Fruit fly (Drosophila melanogaster) whole organism, embryonic: ENCODE results near the gene Hip1.

Source experiments
- Aef1 ChIP-seq: fragments of 200-800 bp; sonication (Bioruptor generic); IDR thresholded peaks from 3 replicates; pipeline ENCODE4 v1.3.6; 2022; ENCODE audit warnings: missing biosample characterization, missing genetic modification characterization
- Bdp1 ChIP-seq: fragments of 200-800 bp; sonication (Bioruptor generic); optimal IDR thresholded peaks from 3 replicates; lab custom pipeline; 2016; ENCODE audit warnings: missing biosample characterization, missing genetic modification characterization
- Bteb2 ChIP-seq: fragments of 200-800 bp; sonication (Bioruptor generic); optimal IDR thresholded peaks from 2 replicates; lab custom pipeline; 2016; ENCODE audit warnings: missing biosample characterization, missing genetic modification characterization
- CG10366 ChIP-seq: fragments of 200-800 bp; sonication (Bioruptor generic); IDR thresholded peaks from 2 replicates; pipeline ENCODE4 v1.3.6; 2022; ENCODE audit warnings: missing biosample characterization, missing genetic modification characterization
- CG12391 ChIP-seq: fragments of 200-800 bp; sonication (Bioruptor generic); optimal IDR thresholded peaks from 3 replicates; lab custom pipeline; 2018; ENCODE audit warnings: missing biosample characterization, mild to moderate bottlenecking, missing genetic modification characterization, moderate library complexity
- CG12744 ChIP-seq: fragments of 200-800 bp; sonication (Bioruptor generic); optimal IDR thresholded peaks from 2 replicates; lab custom pipeline; 2016; ENCODE audit warnings: missing biosample characterization, missing genetic modification characterization
- CG15073 ChIP-seq: fragments of 200-800 bp; sonication (Bioruptor generic); optimal IDR thresholded peaks from 2 replicates; lab custom pipeline; 2016; ENCODE audit warnings: missing biosample characterization, missing genetic modification characterization
- CG16815 ChIP-seq: fragments of 200-800 bp; sonication (Bioruptor generic); optimal IDR thresholded peaks from 3 replicates; lab custom pipeline; 2017; ENCODE audit warnings: missing biosample characterization, mild to moderate bottlenecking, missing genetic modification characterization
- CG17568 ChIP-seq: fragments of 200-800 bp; sonication (Bioruptor generic); optimal IDR thresholded peaks from 2 replicates; lab custom pipeline; 2018; ENCODE audit warnings: missing biosample characterization, mild to moderate bottlenecking, missing genetic modification characterization, moderate library complexity
- CG30403 ChIP-seq: fragments of 200-800 bp; sonication (Bioruptor generic); optimal IDR thresholded peaks from 3 replicates; lab custom pipeline; 2016; ENCODE audit warnings: missing biosample characterization, missing genetic modification characterization
- CG4707 ChIP-seq: fragments of 200-800 bp; sonication (Bioruptor generic); optimal IDR thresholded peaks from 2 replicates; lab custom pipeline; 2018; ENCODE audit warnings: missing biosample characterization, mild to moderate bottlenecking, missing genetic modification characterization, moderate library complexity
- CG4730 ChIP-seq: fragments of 200-800 bp; sonication (Bioruptor generic); IDR thresholded peaks from 2 replicates; pipeline ENCODE4 v1.3.6; 2022; ENCODE audit warnings: missing biosample characterization, missing genetic modification characterization
- CG5180 ChIP-seq: fragments of 200-800 bp; sonication (Bioruptor generic); optimal IDR thresholded peaks from 3 replicates; lab custom pipeline; 2017; ENCODE audit warnings: missing biosample characterization, missing genetic modification characterization, mild to moderate bottlenecking, moderate library complexity, missing genetic modification reagents
- CG6854 ChIP-seq: fragments of 200-800 bp; sonication (Bioruptor generic); optimal IDR thresholded peaks from 3 replicates; lab custom pipeline; 2017; ENCODE audit warnings: missing biosample characterization, mild to moderate bottlenecking, missing genetic modification characterization
- CG7745 ChIP-seq: fragments of 200-800 bp; sonication (Bioruptor generic); optimal IDR thresholded peaks from 2 replicates; lab custom pipeline; 2018; ENCODE audit warnings: missing biosample characterization, mild to moderate bottlenecking, missing genetic modification characterization, moderate library complexity
- CG8359 ChIP-seq: fragments of 200-800 bp; sonication (Bioruptor generic); optimal IDR thresholded peaks from 2 replicates; lab custom pipeline; 2017; ENCODE audit warnings: missing biosample characterization, mild to moderate bottlenecking, missing genetic modification characterization, borderline replicate concordance
- CG8944 ChIP-seq: fragments of 200-800 bp; sonication (Bioruptor generic); optimal IDR thresholded peaks from 3 replicates; lab custom pipeline; 2016; ENCODE audit warnings: missing biosample characterization, missing genetic modification characterization
- CG9932 ChIP-seq: fragments of 200-800 bp; sonication (Bioruptor generic); IDR thresholded peaks from 2 replicates; pipeline ENCODE4 v1.3.6; 2022; ENCODE audit warnings: missing biosample characterization, missing genetic modification characterization
- CoRest ChIP-seq: fragments of 200-800 bp; sonication (Bioruptor generic); optimal IDR thresholded peaks from 3 replicates; lab custom pipeline; 2018; ENCODE audit warnings: missing biosample characterization, mild to moderate bottlenecking, missing genetic modification characterization, moderate library complexity
- D19B ChIP-seq: fragments of 200-800 bp; sonication (Bioruptor generic); optimal IDR thresholded peaks from 2 replicates; lab custom pipeline; 2017; ENCODE audit warnings: missing biosample characterization, mild to moderate bottlenecking, missing genetic modification characterization
- E2f1 ChIP-seq: fragments of 200-800 bp; sonication (Bioruptor generic); IDR thresholded peaks from 2 replicates; pipeline ENCODE4 v1.3.6; 2022; ENCODE audit warnings: missing biosample characterization, missing genetic modification characterization
- GATAe ChIP-seq: fragments of 200-800 bp; sonication (Bioruptor generic); conservative IDR thresholded peaks from 2 replicates; pipeline ENCODE4 v1.3.6; 2022; ENCODE audit warnings: missing biosample characterization, missing genetic modification characterization
- HmgD ChIP-seq: fragments of 200-800 bp; sonication (Bioruptor generic); optimal IDR thresholded peaks from 3 replicates; lab custom pipeline; 2016; ENCODE audit warnings: missing biosample characterization, missing genetic modification characterization
- MESR4 ChIP-seq: fragments of 200-800 bp; sonication (Bioruptor generic); optimal IDR thresholded peaks from 2 replicates; lab custom pipeline; 2018; ENCODE audit warnings: missing biosample characterization, mild to moderate bottlenecking, missing genetic modification characterization, moderate library complexity
- NFAT ChIP-seq: fragments of 200-800 bp; sonication (Bioruptor generic); IDR thresholded peaks from 2 replicates; pipeline ENCODE4 v1.3.6; 2022; ENCODE audit warnings: missing biosample characterization, missing genetic modification characterization
- Opbp ChIP-seq: fragments of 200-800 bp; sonication (Bioruptor generic); IDR thresholded peaks from 3 replicates; pipeline ENCODE4 v1.3.6; 2022; ENCODE audit warnings: missing biosample characterization, missing genetic modification characterization; ENCODE audit not compliant: partially characterized antibody
- Optix ChIP-seq: fragments of 200-800 bp; sonication (Bioruptor generic); IDR thresholded peaks from 3 replicates; pipeline ENCODE4 v1.3.6; 2022; ENCODE audit warnings: missing biosample characterization, missing genetic modification characterization
- Ravus ChIP-seq: fragments of 200-800 bp; sonication (Bioruptor generic); IDR thresholded peaks from 2 replicates; pipeline ENCODE4 v1.3.6; 2022; ENCODE audit warnings: missing biosample characterization, missing genetic modification characterization
- Side ChIP-seq: fragments of 200-800 bp; sonication (Bioruptor generic); optimal IDR thresholded peaks from 2 replicates; lab custom pipeline; 2016; ENCODE audit warnings: missing biosample characterization, missing genetic modification characterization
- ac ChIP-seq: fragments of 200-800 bp; sonication (Bioruptor generic); optimal IDR thresholded peaks from 3 replicates; lab custom pipeline; 2017; ENCODE audit warnings: missing biosample characterization, mild to moderate bottlenecking, missing genetic modification characterization
- ara ChIP-seq: fragments of 200-800 bp; sonication (Bioruptor generic); IDR thresholded peaks from 2 replicates; pipeline ENCODE4 v1.3.6; 2022; ENCODE audit warnings: missing biosample characterization, missing genetic modification characterization
- crc ChIP-seq: fragments of 200-800 bp; sonication (Bioruptor generic); optimal IDR thresholded peaks from 2 replicates; lab custom pipeline; 2016; ENCODE audit warnings: missing biosample characterization, missing genetic modification characterization
- dmrt11E ChIP-seq: fragments of 200-800 bp; sonication (Bioruptor generic); optimal IDR thresholded peaks from 3 replicates; lab custom pipeline; 2018; ENCODE audit warnings: missing biosample characterization, mild to moderate bottlenecking, missing genetic modification characterization, moderate library complexity
- ems ChIP-seq: fragments of 200-800 bp; sonication (Bioruptor generic); optimal IDR thresholded peaks from 3 replicates; lab custom pipeline; 2016; ENCODE audit warnings: missing biosample characterization, missing genetic modification characterization
- exex ChIP-seq: fragments of 200-800 bp; sonication (Bioruptor generic); optimal IDR thresholded peaks from 4 replicates; lab custom pipeline; 2018; ENCODE audit warnings: missing biosample characterization, mild to moderate bottlenecking, missing genetic modification characterization, moderate library complexity
- fd3F ChIP-seq: fragments of 200-800 bp; sonication (Bioruptor generic); optimal IDR thresholded peaks from 2 replicates; lab custom pipeline; 2018; ENCODE audit warnings: missing biosample characterization, mild to moderate bottlenecking, missing genetic modification characterization, moderate library complexity
- fd96Cb ChIP-seq: fragments of 200-800 bp; sonication (Bioruptor generic); optimal IDR thresholded peaks from 2 replicates; lab custom pipeline; 2018; ENCODE audit warnings: missing biosample characterization, mild to moderate bottlenecking, missing genetic modification characterization, moderate library complexity
- gcm ChIP-seq: fragments of 200-800 bp; sonication (Bioruptor generic); optimal IDR thresholded peaks from 2 replicates; lab custom pipeline; 2019; ENCODE audit warnings: missing biosample characterization, mild to moderate bottlenecking, missing genetic modification characterization, moderate library complexity
- gfzf ChIP-seq: fragments of 200-800 bp; sonication (Bioruptor generic); optimal IDR thresholded peaks from 2 replicates; lab custom pipeline; 2016; ENCODE audit warnings: missing biosample characterization, mild to moderate bottlenecking, missing genetic modification characterization, moderate library complexity
- ken ChIP-seq: fragments of 200-800 bp; sonication (Bioruptor generic); IDR thresholded peaks from 3 replicates; pipeline ENCODE4 v1.3.6; 2022; ENCODE audit warnings: missing biosample characterization, missing genetic modification characterization
- knrl ChIP-seq: fragments of 200-800 bp; sonication (Bioruptor generic); IDR thresholded peaks from 3 replicates; pipeline ENCODE4 v1.3.6; 2022; ENCODE audit warnings: missing biosample characterization, missing genetic modification characterization; ENCODE audit not compliant: partially characterized antibody
- lbe ChIP-seq: fragments of 200-800 bp; sonication (Bioruptor generic); optimal IDR thresholded peaks from 2 replicates; lab custom pipeline; 2016; ENCODE audit warnings: missing biosample characterization, mild to moderate bottlenecking, missing genetic modification characterization
- mam ChIP-seq: fragments of 200-800 bp; sonication (Bioruptor generic); optimal IDR thresholded peaks from 3 replicates; lab custom pipeline; 2016; ENCODE audit warnings: missing biosample characterization, missing genetic modification characterization
- mirr ChIP-seq: fragments of 200-800 bp; sonication (Bioruptor generic); optimal IDR thresholded peaks from 3 replicates; lab custom pipeline; 2018; ENCODE audit warnings: missing biosample characterization, mild to moderate bottlenecking, missing genetic modification characterization
- mld ChIP-seq: fragments of 200-800 bp; sonication (Bioruptor generic); IDR thresholded peaks from 3 replicates; pipeline ENCODE4 v1.3.6; 2022; ENCODE audit warnings: missing biosample characterization, missing genetic modification characterization; ENCODE audit not compliant: partially characterized antibody
- p53 ChIP-seq: fragments of 200-800 bp; sonication (Bioruptor generic); optimal IDR thresholded peaks from 2 replicates; lab custom pipeline; 2016; ENCODE audit warnings: missing biosample characterization, missing genetic modification characterization
- pita ChIP-seq: fragments of 200-800 bp; sonication (Bioruptor generic); optimal IDR thresholded peaks from 2 replicates; lab custom pipeline; 2017; ENCODE audit warnings: missing biosample characterization, mild to moderate bottlenecking, missing genetic modification characterization
- sd ChIP-seq: fragments of 200-800 bp; sonication (Bioruptor generic); optimal IDR thresholded peaks from 3 replicates; lab custom pipeline; 2018; ENCODE audit warnings: missing biosample characterization, mild to moderate bottlenecking, missing genetic modification characterization, moderate library complexity
- stwl ChIP-seq: fragments of 200-800 bp; sonication (Bioruptor generic); optimal IDR thresholded peaks from 3 replicates; lab custom pipeline; 2018; ENCODE audit warnings: missing biosample characterization, mild to moderate bottlenecking, missing genetic modification characterization, moderate library complexity
- trem ChIP-seq: fragments of 200-800 bp; optimal IDR thresholded peaks from 3 replicates; lab custom pipeline; 2019; ENCODE audit warnings: missing biosample characterization, mild to moderate bottlenecking, missing genetic modification characterization, moderate library complexity
- unc-4 ChIP-seq: fragments of 200-800 bp; sonication (Bioruptor generic); IDR thresholded peaks from 2 replicates; pipeline ENCODE4 v1.3.6; 2022; ENCODE audit warnings: missing biosample characterization, missing genetic modification characterization; ENCODE audit not compliant: partially characterized antibody

The Hip1 gene

DNA sequence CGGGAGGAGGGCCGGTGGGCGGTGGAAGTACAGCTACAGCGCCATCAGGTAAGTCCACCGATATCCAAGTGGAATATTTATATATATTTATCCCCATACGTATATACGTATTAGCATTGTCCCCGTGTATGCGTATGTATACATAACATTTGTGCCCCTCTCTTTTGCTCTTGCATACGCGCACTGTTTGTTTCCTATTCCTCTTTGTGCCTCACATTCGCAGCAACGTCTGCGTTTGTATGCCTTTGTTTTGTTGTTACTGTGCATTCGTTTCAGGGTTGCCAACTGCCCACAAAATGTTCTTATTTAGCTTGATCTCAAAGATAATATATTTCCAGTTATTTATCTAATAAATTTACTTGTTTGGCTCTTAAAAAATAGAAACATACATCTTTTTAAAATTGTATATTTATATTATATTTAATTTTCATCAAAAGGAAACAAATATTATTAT is 32.9 kb upstream of the Hip1 start (continued):
- TF ChIP-seq CG12744 (GFP tag; lab: Kevin White, UChicago) (no peak), ems (GFP tag; lab: Kevin White, UChicago) (peak; percentile 27), CoRest (tag; lab: Kevin White, UChicago) (peak; percentile 46), HmgD (GFP tag; lab: Kevin White, UChicago) (no peak), CG8944 (GFP tag; lab: Kevin White, UChicago) (no peak), mirr (GFP tag; lab: Kevin White, UChicago) (no peak), MESR4 (GFP tag; lab: Kevin White, UChicago) (peak; percentile 28), lbe (GFP tag; lab: Kevin White, UChicago) (peak; percentile 55), CG10366 (GFP tag; lab: Robert Waterston, UW) (peak; percentile 45), CG12391 (tag; lab: Kevin White, UChicago) (peak; percentile 83), CG4730 (GFP tag; lab: Robert Waterston, UW) (no peak), mld (no peak), GATAe (GFP tag; lab: Robert Waterston, UW) (no peak), crc (no peak), Side (GFP tag; lab: Kevin White, UChicago) (no peak), gfzf (GFP tag; lab: Kevin White, UChicago) (no peak), stwl (tag; lab: Kevin White, UChicago) (peak; percentile 56), dmrt11E (tag; lab: Kevin White, UChicago) (peak; percentile 35), D19B (peak; percentile 35), CG8359 (no peak), p53 (GFP tag; lab: Kevin White, UChicago) (no peak), Ravus (GFP tag; lab: Robert Waterston, UW) (no peak), ara (GFP tag; lab: Robert Waterston, UW) (no peak), trem (tag; lab: Kevin White, UChicago) (peak; percentile 40), E2f1 (0 out of 2 replicates have a peak, but pooled peaks have one; percentile 19), CG7745 (tag; lab: Kevin White, UChicago) (no peak), gcm (GFP tag; lab: Kevin White, UChicago) (peak; percentile 64), CG6854 (peak; percentile 25), Bdp1 (GFP tag; lab: Kevin White, UChicago) (no peak), pita (GFP tag; lab: Kevin White, UChicago) (no peak), Bteb2 (GFP tag; lab: Kevin White, UChicago) (no peak), CG4707 (GFP tag; lab: Kevin White, UChicago) (peak; percentile 22), unc-4 (peak; percentile 17; the same call in 1 of the 2 replicates), CG16815 (GFP tag; lab: Kevin White, UChicago) (no peak), NFAT (GFP tag; lab: Robert Waterston, UW) (no peak), Opbp (no peak), ken (GFP tag; lab: Robert Waterston, UW) (no peak), CG15073 (no peak), ac (GFP tag; lab: Kevin White, UChicago) (no peak), CG9932 (GFP tag; lab: Robert Waterston, UW) (no peak), Aef1 (GFP tag; lab: Robert Waterston, UW) (no peak), knrl (GFP tag; lab: Robert Waterston, UW) (no peak), fd96Cb (tag; lab: Kevin White, UChicago) (peak; percentile 49), CG17568 (GFP tag; lab: Kevin White, UChicago) (no peak), exex (tag; lab: Kevin White, UChicago) (no peak), mam (GFP tag; lab: Kevin White, UChicago) (no peak), CG5180 (GFP tag; lab: Kevin White, UChicago) (no peak), fd3F (peak; percentile 14), sd (no peak), CG30403 (GFP tag; lab: Kevin White, UChicago) (peak; percentile 40), Optix (no peak)
